Worm (Caenorhabditis elegans) whole organism, young adult: Measurements from ENCODE around the gene hrde-2.

Experiments used
- B0019.2 ChIP-seq: fragments of 200-800 bp; sonication (Bioruptor generic); conservative IDR thresholded peaks from 2 replicates; pipeline ENCODE4 v1.3.6; 2022; ENCODE audit warnings: missing genetic modification reagents, missing genetic modification characterization, missing compliant biosample characterization
- C17E4.6 ChIP-seq: fragments of 200-800 bp; sonication (Bioruptor generic); IDR thresholded peaks from 2 replicates; pipeline ENCODE4 v1.3.6; 2022; ENCODE audit warnings: missing genetic modification reagents, missing genetic modification characterization, missing compliant biosample characterization
- D2030.7 ChIP-seq: fragments of 200-800 bp; sonication (Bioruptor generic); IDR thresholded peaks from 2 replicates; pipeline ENCODE4 v1.3.6; 2022; ENCODE audit warnings: missing genetic modification reagents, missing genetic modification characterization, missing compliant biosample characterization
- F33H1.4 ChIP-seq: fragments of 200-800 bp; sonication (Bioruptor generic); IDR thresholded peaks from 2 replicates; pipeline ENCODE4 v1.3.6; 2022; ENCODE audit warnings: missing genetic modification reagents, missing genetic modification characterization, missing compliant biosample characterization
- F37B4.10 ChIP-seq: fragments of 200-800 bp; sonication (Bioruptor generic); IDR thresholded peaks from 2 replicates; pipeline ENCODE4 v1.3.6; 2022; ENCODE audit warnings: missing genetic modification characterization, missing compliant biosample characterization
- F49E8.2 ChIP-seq: sonication (generic microtip); optimal IDR thresholded peaks from 3 replicates; lab custom pipeline; 2017; ENCODE audit warnings: missing genetic modification characterization, mild to moderate bottlenecking, missing compliant biosample characterization, antibody characterized with exemption, moderate library complexity; ENCODE audit not compliant: insufficient read depth
- F55B11.4 ChIP-seq: sonication (generic microtip); optimal IDR thresholded peaks from 2 replicates; lab custom pipeline; 2016; ENCODE audit warnings: missing compliant biosample characterization, missing genetic modification characterization, borderline replicate concordance; ENCODE audit not compliant: insufficient read depth
- Y67H2A.10 ChIP-seq: fragments of 200-800 bp; sonication (Bioruptor generic); conservative IDR thresholded peaks from 2 replicates; pipeline ENCODE4 v1.3.6; 2022; ENCODE audit warnings: missing genetic modification reagents, missing genetic modification characterization, missing compliant biosample characterization
- Y95B8A.8 ChIP-seq: fragments of 200-800 bp; sonication (Bioruptor generic); IDR thresholded peaks from 2 replicates; pipeline ENCODE4 v1.3.6; 2022; ENCODE audit warnings: missing genetic modification reagents, missing genetic modification characterization, missing compliant biosample characterization
- attf-3 ChIP-seq: fragments of 200-800 bp; sonication (Bioruptor generic); conservative IDR thresholded peaks from 2 replicates; pipeline ENCODE4 v1.3.6; 2022; ENCODE audit warnings: missing genetic modification reagents, missing genetic modification characterization, missing compliant biosample characterization
- bed-2 ChIP-seq: fragments of 200-800 bp; sonication (Bioruptor generic); IDR thresholded peaks from 2 replicates; pipeline ENCODE4 v1.3.6; 2022; ENCODE audit warnings: missing genetic modification reagents, missing genetic modification characterization, missing compliant biosample characterization
- cebp-2 ChIP-seq: fragments of 200-800 bp; sonication (Bioruptor generic); IDR thresholded peaks from 2 replicates; pipeline ENCODE4 v1.3.6; 2022; ENCODE audit warnings: missing genetic modification characterization, missing compliant biosample characterization
- ceh-100 ChIP-seq: fragments of 200-800 bp; sonication (Bioruptor generic); IDR thresholded peaks from 2 replicates; pipeline ENCODE4 v1.3.6; 2022; ENCODE audit warnings: missing genetic modification reagents, missing genetic modification characterization, missing compliant biosample characterization
- ceh-91 ChIP-seq: fragments of 200-800 bp; sonication (Bioruptor generic); IDR thresholded peaks from 2 replicates; pipeline ENCODE4 v1.3.6; 2022; ENCODE audit warnings: missing genetic modification reagents, missing genetic modification characterization, missing compliant biosample characterization
- dox-1 ChIP-seq: fragments of 200-800 bp; sonication (Bioruptor generic); IDR thresholded peaks from 2 replicates; pipeline ENCODE4 v1.3.6; 2022; ENCODE audit warnings: missing genetic modification reagents, missing genetic modification characterization, missing compliant biosample characterization
- dpl-1 ChIP-seq: fragments of 150-350 bp; optimal IDR thresholded peaks from 2 replicates; lab custom pipeline; 2014; ENCODE audit warnings: missing biosample characterization, missing genetic modification reagents, missing genetic modification characterization
- efl-1 ChIP-seq: fragments of 150-350 bp; optimal IDR thresholded peaks from 2 replicates; lab custom pipeline; 2014; ENCODE audit warnings: missing biosample characterization, missing genetic modification reagents, missing genetic modification characterization
- ekl-4 ChIP-seq: fragments of 200-800 bp; sonication (Bioruptor generic); IDR thresholded peaks from 2 replicates; pipeline ENCODE4 v1.3.6; 2022; ENCODE audit warnings: missing genetic modification reagents, missing genetic modification characterization, missing compliant biosample characterization
- hsf-1 ChIP-seq: fragments of 200-800 bp; sonication (Bioruptor generic); IDR thresholded peaks from 2 replicates; pipeline ENCODE4 v1.3.6; 2022; ENCODE audit warnings: missing genetic modification reagents, missing genetic modification characterization, missing compliant biosample characterization
- lin-35 ChIP-seq, 3 experiments: fragments of 150-350 bp in 2 of 3; sonication (generic microtip) in 1 of 3; optimal IDR thresholded peaks; 2 replicates each; lab custom pipeline; 2014 to 2018; ENCODE audit warnings: missing biosample characterization in 3 of 3, missing genetic modification characterization in 3 of 3, missing genetic modification reagents in 3 of 3
- lin-54 ChIP-seq: fragments of 200-800 bp; sonication (Bioruptor generic); optimal IDR thresholded peaks from 2 replicates; lab custom pipeline; 2018; ENCODE audit warnings: mild to moderate bottlenecking, missing genetic modification characterization, missing compliant biosample characterization
- lsl-1 ChIP-seq: fragments of 200-800 bp; sonication (Bioruptor generic); optimal IDR thresholded peaks from 2 replicates; lab custom pipeline; 2018; ENCODE audit warnings: mild to moderate bottlenecking, missing genetic modification characterization, moderate library complexity, missing compliant biosample characterization
- lsy-27 ChIP-seq: sonication (generic microtip); optimal IDR thresholded peaks from 2 replicates; lab custom pipeline; 2017; ENCODE audit warnings: missing genetic modification characterization, mild to moderate bottlenecking, missing compliant biosample characterization, antibody characterized with exemption, missing genotype, borderline replicate concordance; ENCODE audit not compliant: insufficient read depth
- madf-3 ChIP-seq: fragments of 200-800 bp; sonication (Bioruptor generic); IDR thresholded peaks from 2 replicates; pipeline ENCODE4 v1.3.6; 2022; ENCODE audit warnings: missing genetic modification reagents, missing genetic modification characterization, missing compliant biosample characterization
- madf-6 ChIP-seq: fragments of 200-800 bp; sonication (Bioruptor generic); IDR thresholded peaks from 2 replicates; pipeline ENCODE4 v1.3.6; 2022; ENCODE audit warnings: missing genetic modification reagents, missing genetic modification characterization, missing compliant biosample characterization
- madf-8 ChIP-seq: fragments of 200-800 bp; sonication (Bioruptor generic); conservative IDR thresholded peaks from 2 replicates; pipeline ENCODE4 v1.3.6; 2022; ENCODE audit warnings: missing genetic modification reagents, missing genetic modification characterization, missing compliant biosample characterization
- mcd-1 ChIP-seq: fragments of 200-800 bp; sonication (Bioruptor generic); IDR thresholded peaks from 2 replicates; pipeline ENCODE4 v1.3.6; 2022; ENCODE audit warnings: missing genetic modification reagents, missing genetic modification characterization, missing compliant biosample characterization
- nhr-179 ChIP-seq: sonication (generic microtip); optimal IDR thresholded peaks from 2 replicates; lab custom pipeline; 2016; ENCODE audit warnings: mild to moderate bottlenecking, missing genetic modification characterization, missing compliant biosample characterization
- nhr-90 ChIP-seq: sonication (generic microtip); optimal IDR thresholded peaks from 2 replicates; lab custom pipeline; 2016; ENCODE audit warnings: missing genotype, mild to moderate bottlenecking, missing genetic modification characterization, missing compliant biosample characterization
- pbrm-1 ChIP-seq: fragments of 200-800 bp; sonication (Bioruptor generic); IDR thresholded peaks from 2 replicates; pipeline ENCODE4 v1.3.6; 2022; ENCODE audit warnings: missing genetic modification reagents, missing genetic modification characterization, missing compliant biosample characterization
- rcor-1 ChIP-seq: fragments of 200-800 bp; sonication (Bioruptor generic); IDR thresholded peaks from 2 replicates; pipeline ENCODE4 v1.3.6; 2022; ENCODE audit warnings: missing genetic modification reagents, missing genetic modification characterization, missing compliant biosample characterization
- repo-1 ChIP-seq: sonication (generic microtip); optimal IDR thresholded peaks from 2 replicates; lab custom pipeline; 2017; ENCODE audit warnings: mild to moderate bottlenecking, missing genetic modification characterization, missing compliant biosample characterization
- rpc-1 ChIP-seq, 2 experiments: fragments of 150-350 bp in 1 of 2; sonication (generic microtip) in 1 of 2; optimal IDR thresholded peaks; 2 replicates each; lab custom pipeline; 2014 to 2018; ENCODE audit warnings: missing biosample characterization in 1 of 2, missing genetic modification characterization in 1 of 2, missing genetic modification reagents in 1 of 2, missing genotype in 1 of 2
- snpc-1.3 ChIP-seq: sonication (generic microtip); optimal IDR thresholded peaks from 2 replicates; lab custom pipeline; 2017; ENCODE audit warnings: missing genetic modification characterization, mild to moderate bottlenecking, missing compliant biosample characterization, antibody characterized with exemption, moderate library complexity, missing genotype, missing genetic modification reagents; ENCODE audit not compliant: insufficient read depth
- snpc-3.4 ChIP-seq: sonication (generic microtip); optimal IDR thresholded peaks from 2 replicates; lab custom pipeline; 2017; ENCODE audit warnings: missing genetic modification characterization, mild to moderate bottlenecking, missing compliant biosample characterization, antibody characterized with exemption, moderate library complexity, missing genotype, missing genetic modification reagents
- snpc-4 ChIP-seq, 5 experiments: fragments of 150-350 bp in 1 of 5; sonication (generic microtip) in 4 of 5; optimal IDR thresholded peaks; 2 replicates each; lab custom pipeline; 2014 to 2018; ENCODE audit warnings: missing genetic modification characterization in 5 of 5, missing biosample characterization in 3 of 5, antibody characterized with exemption in 2 of 5, mild to moderate bottlenecking in 2 of 5, missing compliant biosample characterization in 2 of 5, missing genotype in 2 of 5, moderate library complexity in 2 of 5, missing genetic modification reagents in 1 of 5
- somi-1 ChIP-seq: fragments of 200-800 bp; sonication (Bioruptor generic); optimal IDR thresholded peaks from 2 replicates; lab custom pipeline; 2018; ENCODE audit warnings: mild to moderate bottlenecking, missing genetic modification characterization, missing compliant biosample characterization
- sptf-2 ChIP-seq: fragments of 200-800 bp; sonication (Bioruptor generic); optimal IDR thresholded peaks from 2 replicates; lab custom pipeline; 2018; ENCODE audit warnings: mild to moderate bottlenecking, missing genetic modification characterization, missing compliant biosample characterization
- tbp1 ChIP-seq: fragments of 200-800 bp; sonication (Bioruptor generic); optimal IDR thresholded peaks from 2 replicates; lab custom pipeline; 2018; ENCODE audit warnings: mild to moderate bottlenecking, missing genetic modification characterization, missing compliant biosample characterization
- unc-130 ChIP-seq: sonication (generic microtip); optimal IDR thresholded peaks from 2 replicates; lab custom pipeline; 2016; ENCODE audit warnings: missing genetic modification reagents, missing genetic modification characterization, missing compliant biosample characterization
- xnd-1 ChIP-seq: sonication (generic microtip); optimal IDR thresholded peaks from 2 replicates; lab custom pipeline; 2016; ENCODE audit warnings: missing genotype, missing genetic modification reagents, missing genetic modification characterization, missing compliant biosample characterization
- ztf-25 ChIP-seq: fragments of 200-800 bp; sonication (Bioruptor generic); IDR thresholded peaks from 2 replicates; pipeline ENCODE4 v1.3.6; 2022; ENCODE audit warnings: missing genetic modification reagents, missing genetic modification characterization, missing compliant biosample characterization
- ztf-3 ChIP-seq: fragments of 200-800 bp; sonication (Bioruptor generic); optimal IDR thresholded peaks from 2 replicates; lab custom pipeline; 2018; ENCODE audit warnings: mild to moderate bottlenecking, missing genetic modification characterization, missing compliant biosample characterization

Gene hrde-2

ce11 chrV:14991489-14991888 is 13.4 kb upstream of the hrde-2 start (continued):
- peak; percentile 11 for TF ChIP-seq repo-1 (tag; lab: Kevin White, UChicago)
- TF ChIP-seq F37B4.10 (GFP tag; lab: Robert Waterston, UW) = no peak
- TF ChIP-seq nhr-179 = no peak
- TF ChIP-seq ceh-91 = no peak
- TF ChIP-seq rpc-1 (optimal IDR thresholded peaks at IDR 0.05; lab: Kevin White, UChicago) = no peak
- no peak for TF ChIP-seq rpc-1 (tag; optimal IDR thresholded peaks at IDR 0.05; lab: Kevin White, UChicago)
- peak; percentile 65 for TF ChIP-seq unc-130 (GFP tag; lab: Kevin White, UChicago)
- no peak for TF ChIP-seq cebp-2 (GFP tag; lab: Robert Waterston, UW)
- TF ChIP-seq lsy-27 (tag; lab: Kevin White, UChicago) = no peak

DNA sequence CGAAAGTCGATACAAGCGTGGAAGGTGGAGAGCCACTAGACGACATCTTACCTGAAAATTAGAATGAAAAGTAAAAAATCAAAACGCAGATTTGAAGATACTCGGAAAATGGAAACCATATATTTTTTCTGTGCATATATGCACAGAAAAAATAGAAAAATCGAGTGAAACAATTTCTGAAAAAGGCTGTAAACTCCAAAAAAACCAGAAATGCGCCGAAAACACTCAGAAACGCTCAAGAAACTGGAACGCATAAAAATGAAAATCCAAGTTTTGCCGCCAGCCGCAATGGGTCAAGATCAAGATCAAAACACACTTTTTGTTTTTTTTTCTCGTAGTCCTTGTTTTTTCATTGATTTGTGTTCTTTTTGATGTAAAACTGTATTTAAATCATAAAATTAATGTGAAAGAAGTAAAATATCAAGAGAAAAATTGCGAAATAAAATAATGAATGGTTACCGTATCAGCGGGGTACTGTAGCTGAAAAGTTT is 12.2 kb upstream of the hrde-2 start, which contains the start of gene T01C3.3:
Gene T01C3.3 (minus strand): TSS at position 51 of the 491 bp plus-strand sequence.
- TF ChIP-seq ztf-3 (GFP tag; lab: Kevin White, UChicago) (no peak), madf-3 (GFP tag; lab: Robert Waterston, UW) (peak; percentile 78; the same call in 1 of the 2 replicates), nhr-90 (tag; lab: Kevin White, UChicago) (no peak), F33H1.4 (peak; percentile 78), ekl-4 (GFP tag; lab: Robert Waterston, UW) (0 out of 2 replicates have a peak, but pooled peaks have one; percentile 33), B0019.2 (GFP tag; lab: Robert Waterston, UW) (peak; percentile 65; the same call in 1 of the 2 replicates), sptf-2 (GFP tag; lab: Kevin White, UChicago) (no peak), C17E4.6 (0 out of 2 replicates have a peak, but pooled peaks have one; percentile 34), bed-2 (no peak), dpl-1 (GFP tag; lab: Kevin White, UChicago) (peak; percentile 93), snpc-3.4 (tag; lab: Kevin White, UChicago) (peak; percentile 72), xnd-1 (tag; lab: Kevin White, UChicago) (peak; percentile 91), ceh-91 (peak; percentile 92), madf-6 (peak; percentile 96), ceh-100 (GFP tag; lab: Robert Waterston, UW) (0 out of 2 replicates have a peak, but pooled peaks have one; percentile 32), somi-1 (no peak), tbp1 (GFP tag; lab: Kevin White, UChicago) (peak; percentile 32), ztf-25 (0 out of 2 replicates have a peak, but pooled peaks have one; percentile 24), F49E8.2 (tag; lab: Kevin White, UChicago) (peak; percentile 42), pbrm-1 (0 out of 2 replicates have a peak, but pooled peaks have one; percentile 35), Y95B8A.8 (GFP tag; lab: Robert Waterston, UW) (peak; percentile 51; the same call in 1 of the 2 replicates), snpc-1.3 (tag; lab: Kevin White, UChicago) (peak; percentile 13), unc-130 (GFP tag; lab: Kevin White, UChicago) (peak; percentile 17), attf-3 (GFP tag; lab: Robert Waterston, UW) (peak; percentile 60), Y67H2A.10 (no peak), dox-1 (GFP tag; lab: Robert Waterston, UW) (peak; percentile 57), hsf-1 (peak; percentile 86), efl-1 (peak; percentile 98), F55B11.4 (tag; lab: Kevin White, UChicago) (no peak), lin-54 (GFP tag; lab: Kevin White, UChicago) (peak; percentile 52), snpc-4 (GFP tag; optimal IDR thresholded peaks at IDR 0.05; lab: Kevin White, UChicago) (peak; percentile 22), snpc-4 (tag; optimal IDR thresholded peaks at IDR 0.05; lab: Kevin White, UChicago) (peak in 1 of 4 experiments; percentile 10), lsl-1 (GFP tag; lab: Kevin White, UChicago) (peak; percentile 91), rcor-1 (GFP tag; lab: Robert Waterston, UW) (peak; percentile 56), mcd-1 (peak; percentile 50), madf-8 (peak; percentile 92), lsy-27 (tag; lab: Kevin White, UChicago) (no peak), lin-35 (GFP tag; optimal IDR thresholded peaks at IDR 0.05; lab: Kevin White, UChicago) (peak in 1 of 3 experiments; percentile 59), D2030.7 (GFP tag; lab: Robert Waterston, UW) (peak; percentile 89)
